Worm (Caenorhabditis elegans) whole organism, midembryonic: ENCODE measurements around the gene srw-29.

Source experiments
- flt-1 ChIP-seq: fragments of 200-800 bp; sonication (Bioruptor generic); IDR thresholded peaks from 2 replicates; pipeline ENCODE4 v1.3.6; 2022; ENCODE audit warnings: missing genetic modification characterization, missing compliant biosample characterization
- klf-2 ChIP-seq: fragments of 200-800 bp; sonication (Bioruptor generic); conservative IDR thresholded peaks from 2 replicates; pipeline ENCODE4 v1.3.6; 2022; ENCODE audit warnings: missing genetic modification reagents, missing genetic modification characterization, missing compliant biosample characterization
- med-1 ChIP-seq: sonication (generic microtip); optimal IDR thresholded peaks from 2 replicates; lab custom pipeline; 2017; ENCODE audit warnings: missing genetic modification characterization, mild to moderate bottlenecking, missing compliant biosample characterization, antibody characterized with exemption, missing genetic modification reagents; ENCODE audit not compliant: insufficient read depth
- ztf-29 ChIP-seq: fragments of 200-800 bp; sonication (Bioruptor generic); IDR thresholded peaks from 2 replicates; pipeline ENCODE4 v1.3.6; 2022; ENCODE audit warnings: missing genetic modification reagents, missing genetic modification characterization, missing compliant biosample characterization

DNA sequence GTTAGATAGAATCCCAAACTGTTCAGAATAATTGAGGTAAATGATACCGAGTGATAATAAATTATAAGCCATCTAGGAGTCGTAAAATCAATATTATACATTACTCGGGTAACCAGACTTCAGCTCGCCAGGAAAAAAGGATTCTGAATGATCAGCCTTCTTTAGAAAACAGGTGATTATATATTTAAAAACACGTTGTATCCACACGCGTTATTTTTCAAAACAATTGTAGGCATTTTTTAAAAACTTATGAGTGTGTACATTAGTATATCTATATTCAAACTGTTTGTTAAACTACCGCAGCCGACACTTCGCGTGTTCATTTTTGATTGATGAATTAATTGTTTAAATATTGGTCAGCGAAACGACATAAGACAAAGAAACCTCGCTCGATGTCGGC is 36.1 kb downstream of the srw-29 start, which contains the start of gene sri-65:
- TF ChIP-seq ztf-29 (GFP tag; lab: Robert Waterston, UW) (no peak), flt-1 (GFP tag; lab: Robert Waterston, UW) (no peak), klf-2 (GFP tag; lab: Robert Waterston, UW) (no peak), med-1 (GFP tag; lab: Kevin White, UChicago) (no peak)
